Fruit fly (Drosophila melanogaster) whole organism, embryonic: ENCODE results near the gene CG34106.

Source experiments
- Ada2b ChIP-seq: fragments of 200-800 bp; sonication (Bioruptor generic); IDR thresholded peaks from 2 replicates; pipeline ENCODE4 v1.3.6; 2022; ENCODE audit warnings: missing biosample characterization, missing genetic modification characterization
- Lpt ChIP-seq: fragments of >200 bp; optimal IDR thresholded peaks from 2 replicates; lab custom pipeline; 2018; ENCODE audit warnings: missing biosample characterization, missing genetic modification characterization
- NC2β ChIP-seq: fragments of 200-800 bp; sonication (Bioruptor generic); optimal IDR thresholded peaks from 2 replicates; lab custom pipeline; 2016; ENCODE audit warnings: missing biosample characterization, missing genetic modification characterization
- Side ChIP-seq: fragments of 200-800 bp; sonication (Bioruptor generic); optimal IDR thresholded peaks from 2 replicates; lab custom pipeline; 2016; ENCODE audit warnings: missing biosample characterization, missing genetic modification characterization
- Six4 ChIP-seq: fragments of 200-800 bp; sonication (Bioruptor generic); optimal IDR thresholded peaks from 2 replicates; lab custom pipeline; 2016; ENCODE audit warnings: missing biosample characterization, missing genetic modification characterization
- ab ChIP-seq: fragments of 200-800 bp; sonication (Bioruptor generic); optimal IDR thresholded peaks from 2 replicates; lab custom pipeline; 2016; ENCODE audit warnings: missing biosample characterization, missing genetic modification characterization
- bcd ChIP-seq: fragments of 200-800 bp; sonication (Bioruptor generic); optimal IDR thresholded peaks from 2 replicates; lab custom pipeline; 2017; ENCODE audit warnings: missing biosample characterization, mild to moderate bottlenecking, missing genetic modification characterization
- dmrt99B ChIP-seq: fragments of 200-800 bp; sonication (Bioruptor generic); optimal IDR thresholded peaks from 2 replicates; lab custom pipeline; 2018; ENCODE audit warnings: missing biosample characterization, mild to moderate bottlenecking, missing genetic modification characterization, moderate library complexity
- fu2 ChIP-seq: fragments of 200-800 bp; sonication (Bioruptor generic); optimal IDR thresholded peaks from 2 replicates; lab custom pipeline; 2016; ENCODE audit warnings: missing biosample characterization, missing genetic modification characterization
- kah ChIP-seq: fragments of 200-800 bp; sonication (Bioruptor generic); optimal IDR thresholded peaks from 2 replicates; lab custom pipeline; 2018; ENCODE audit warnings: missing biosample characterization, mild to moderate bottlenecking, missing genetic modification characterization
- org-1 ChIP-seq: fragments of 200-800 bp; sonication (Bioruptor generic); optimal IDR thresholded peaks from 2 replicates; lab custom pipeline; 2017; ENCODE audit warnings: missing biosample characterization, missing genetic modification characterization
- vnd ChIP-seq: fragments of 200-800 bp; sonication (Bioruptor generic); IDR thresholded peaks from 3 replicates; pipeline ENCODE4 v1.3.6; 2022; ENCODE audit warnings: missing biosample characterization, missing genetic modification characterization; ENCODE audit not compliant: partially characterized antibody

dm6 chr2L:17180038-17180437, 49.2 kb downstream of the CG34106 start, which contains the start of gene Gr36c:
- TF ChIP-seq NC2β (GFP tag; lab: Kevin White, UChicago) (no peak), Side (GFP tag; lab: Kevin White, UChicago) (no peak), vnd (GFP tag; lab: Robert Waterston, UW) (no peak), bcd (GFP tag; lab: Kevin White, UChicago) (no peak), Lpt (GFP tag; lab: Kevin White, UChicago) (no peak), ab (no peak), dmrt99B (tag; lab: Kevin White, UChicago) (no peak), Six4 (no peak), fu2 (no peak), kah (GFP tag; lab: Kevin White, UChicago) (no peak), org-1 (no peak), Ada2b (GFP tag; lab: Robert Waterston, UW) (no peak)
